Worm (Caenorhabditis elegans) whole organism, L1 larva: ENCODE measurements around the gene C25F9.11.
A peak's percentile ranks its signal among the peaks of the same experiment; 100 is the strongest.

ENCODE experiments used
- aha-1 ChIP-seq: fragments of 150-350 bp; optimal IDR thresholded peaks from 2 replicates; lab custom pipeline; 2014; ENCODE audit warnings: missing biosample characterization, missing genetic modification characterization
- blmp-1 ChIP-seq: fragments of 150-350 bp; optimal IDR thresholded peaks from 2 replicates; lab custom pipeline; 2014; ENCODE audit warnings: missing biosample characterization, missing genetic modification characterization
- ceh-63 ChIP-seq: fragments of 200-800 bp; sonication (Bioruptor generic); optimal IDR thresholded peaks from 2 replicates; lab custom pipeline; 2018; ENCODE audit warnings: mild to moderate bottlenecking, missing genetic modification characterization, missing compliant biosample characterization
- ceh-8 ChIP-seq: fragments of 200-800 bp; sonication (Bioruptor generic); optimal IDR thresholded peaks from 2 replicates; lab custom pipeline; 2018; ENCODE audit warnings: mild to moderate bottlenecking, missing genetic modification characterization, moderate library complexity, missing compliant biosample characterization
- ceh-88 ChIP-seq: fragments of 200-800 bp; sonication (Bioruptor generic); IDR thresholded peaks from 2 replicates; pipeline ENCODE4 v1.3.6; 2022; ENCODE audit warnings: missing genetic modification characterization, missing compliant biosample characterization
- ceh-90 ChIP-seq: sonication (generic microtip); optimal IDR thresholded peaks from 2 replicates; lab custom pipeline; 2016; ENCODE audit warnings: missing genetic modification characterization, missing compliant biosample characterization
- ces-1 ChIP-seq: fragments of 150-350 bp; optimal IDR thresholded peaks from 2 replicates; lab custom pipeline; 2014; ENCODE audit warnings: missing biosample characterization, missing genetic modification reagents, missing genetic modification characterization
- efl-1 ChIP-seq, 4 experiments: fragments of 150-350 bp; optimal IDR thresholded peaks in 3 of 4; peaks in 1 of 4; 1 replicate in 1 of 4; 2 replicates in 3 of 4; lab custom pipeline; 2014; ENCODE audit warnings: missing biosample characterization in 2 of 4, missing genetic modification characterization in 2 of 4, missing genetic modification reagents in 2 of 4
- elt-3 ChIP-seq, 6 experiments: fragments of 150-350 bp in 1 of 6; sonication (generic microtip); optimal IDR thresholded peaks; 2 replicates each; lab custom pipeline; 2017 to 2018; ENCODE audit warnings: missing biosample characterization in 6 of 6, missing genetic modification characterization in 6 of 6, inconsistent platforms in 1 of 6
- fkh-10 ChIP-seq: sonication (generic microtip); optimal IDR thresholded peaks from 2 replicates; lab custom pipeline; 2017; ENCODE audit warnings: missing biosample characterization, missing genetic modification reagents, missing genetic modification characterization
- grh-1 ChIP-seq: fragments of 200-800 bp; sonication (Bioruptor generic); IDR thresholded peaks from 2 replicates; pipeline ENCODE4 v1.3.6; 2022; ENCODE audit warnings: missing genetic modification reagents, missing genetic modification characterization, missing compliant biosample characterization
- irx-1 ChIP-seq: sonication (generic microtip); optimal IDR thresholded peaks from 2 replicates; lab custom pipeline; 2016; ENCODE audit warnings: missing genetic modification characterization, missing compliant biosample characterization
- lin-13 ChIP-seq: fragments of 150-350 bp; optimal IDR thresholded peaks from 2 replicates; lab custom pipeline; 2014; ENCODE audit warnings: missing biosample characterization, missing genetic modification reagents, missing genetic modification characterization
- lin-14 ChIP-seq: fragments of 200-800 bp; sonication (Bioruptor generic); optimal IDR thresholded peaks from 2 replicates; lab custom pipeline; 2018; ENCODE audit warnings: mild to moderate bottlenecking, missing genetic modification characterization, moderate library complexity, missing compliant biosample characterization
- lin-15B ChIP-seq: fragments of 150-350 bp; sonication (generic microtip); optimal IDR thresholded peaks from 3 replicates; lab custom pipeline; 2014; ENCODE audit warnings: missing biosample characterization, missing genetic modification characterization
- lin-39 ChIP-seq: fragments of 150-350 bp; optimal IDR thresholded peaks from 2 replicates; lab custom pipeline; 2014; ENCODE audit warnings: missing biosample characterization, missing genetic modification reagents, missing genetic modification characterization
- lir-3 ChIP-seq: sonication (generic microtip); optimal IDR thresholded peaks from 2 replicates; lab custom pipeline; 2016; ENCODE audit warnings: mild to moderate bottlenecking, missing genetic modification characterization, moderate library complexity, missing compliant biosample characterization; ENCODE audit not compliant: poor library complexity
- lsy-2 ChIP-seq, 2 experiments: fragments of 150-350 bp; optimal IDR thresholded peaks; 2 replicates each; lab custom pipeline; 2014; ENCODE audit warnings: missing biosample characterization in 2 of 2, missing genetic modification characterization in 2 of 2
- mab-9 ChIP-seq: fragments of 200-800 bp; sonication (Bioruptor generic); IDR thresholded peaks from 2 replicates; pipeline ENCODE4 v1.3.6; 2022; ENCODE audit warnings: missing genetic modification reagents, missing genetic modification characterization, missing compliant biosample characterization
- mdl-1 ChIP-seq, 2 experiments: fragments of 150-350 bp; optimal IDR thresholded peaks; 2 replicates each; lab custom pipeline; 2014 to 2017; ENCODE audit warnings: missing biosample characterization in 2 of 2, missing genetic modification characterization in 2 of 2, inconsistent platforms in 1 of 2
- mep-1 ChIP-seq: fragments of 150-350 bp; optimal IDR thresholded peaks from 2 replicates; lab custom pipeline; 2014; ENCODE audit warnings: missing biosample characterization, missing genetic modification characterization
- nhr-19 ChIP-seq: fragments of 200-800 bp; sonication (Bioruptor generic); conservative IDR thresholded peaks from 2 replicates; pipeline ENCODE4 v1.3.6; 2022; ENCODE audit warnings: missing genetic modification characterization, missing compliant biosample characterization
- nhr-20 ChIP-seq: sonication (generic microtip); optimal IDR thresholded peaks from 2 replicates; lab custom pipeline; 2016; ENCODE audit warnings: mild to moderate bottlenecking, missing genetic modification characterization, missing compliant biosample characterization
- nhr-28 ChIP-seq: fragments of 150-350 bp; optimal IDR thresholded peaks from 2 replicates; lab custom pipeline; 2014; ENCODE audit warnings: missing biosample characterization, missing genetic modification characterization
- nhr-47 ChIP-seq: sonication (generic microtip); optimal IDR thresholded peaks from 2 replicates; lab custom pipeline; 2016; ENCODE audit warnings: mild to moderate bottlenecking, missing genetic modification characterization, moderate library complexity, missing compliant biosample characterization
- nhr-71 ChIP-seq: sonication (generic microtip); optimal IDR thresholded peaks from 2 replicates; lab custom pipeline; 2016; ENCODE audit warnings: mild to moderate bottlenecking, missing genetic modification characterization, moderate library complexity, missing compliant biosample characterization
- nhr-85 ChIP-seq: sonication (generic microtip); peaks from one replicate; lab custom pipeline; 2016; ENCODE audit warnings: missing genetic modification characterization, inconsistent platforms, missing compliant biosample characterization
- nhr-90 ChIP-seq: sonication (generic microtip); optimal IDR thresholded peaks from 2 replicates; lab custom pipeline; 2016; ENCODE audit warnings: mild to moderate bottlenecking, missing genetic modification characterization, missing compliant biosample characterization; ENCODE audit not compliant: poor library complexity
- pag-3 ChIP-seq: sonication (generic microtip); optimal IDR thresholded peaks from 2 replicates; lab custom pipeline; 2017; ENCODE audit warnings: missing genetic modification characterization, mild to moderate bottlenecking, missing compliant biosample characterization, antibody characterized with exemption, borderline replicate concordance; ENCODE audit not compliant: insufficient read depth
- pax-3 ChIP-seq: fragments of 200-800 bp; sonication (Bioruptor generic); optimal IDR thresholded peaks from 2 replicates; lab custom pipeline; 2018; ENCODE audit warnings: mild to moderate bottlenecking, missing genetic modification characterization, moderate library complexity, missing compliant biosample characterization
- rnt-1 ChIP-seq: sonication (generic microtip); optimal IDR thresholded peaks from 2 replicates; lab custom pipeline; 2016; ENCODE audit warnings: mild to moderate bottlenecking, missing genetic modification characterization, moderate library complexity, missing compliant biosample characterization
- snu-23 ChIP-seq: sonication (generic microtip); optimal IDR thresholded peaks from 2 replicates; lab custom pipeline; 2016; ENCODE audit warnings: missing genetic modification characterization, missing compliant biosample characterization
- sptf-1 ChIP-seq: fragments of 150-350 bp; optimal IDR thresholded peaks from 2 replicates; lab custom pipeline; 2014; ENCODE audit warnings: missing biosample characterization, missing genetic modification characterization
- sup-37 ChIP-seq: fragments of 200-800 bp; sonication (Bioruptor generic); optimal IDR thresholded peaks from 2 replicates; lab custom pipeline; 2018; ENCODE audit warnings: mild to moderate bottlenecking, missing genetic modification characterization, missing compliant biosample characterization
- tlp-1 ChIP-seq: fragments of 150-350 bp; optimal IDR thresholded peaks from 2 replicates; lab custom pipeline; 2014; ENCODE audit warnings: missing biosample characterization, missing genetic modification characterization
- unc-62 ChIP-seq: fragments of 150-350 bp; optimal IDR thresholded peaks from 2 replicates; lab custom pipeline; 2014; ENCODE audit warnings: missing biosample characterization, missing genetic modification reagents, missing genetic modification characterization
- vab-15 ChIP-seq: sonication (generic microtip); optimal IDR thresholded peaks from 2 replicates; lab custom pipeline; 2017; ENCODE audit warnings: missing genotype, mild to moderate bottlenecking, missing genetic modification characterization, missing compliant biosample characterization
- zag-1 ChIP-seq: fragments of 150-350 bp; optimal IDR thresholded peaks from 2 replicates; lab custom pipeline; 2014; ENCODE audit warnings: missing biosample characterization, missing genetic modification characterization
- zip-4 ChIP-seq: fragments of 200-800 bp; sonication (Bioruptor generic); optimal IDR thresholded peaks from 2 replicates; lab custom pipeline; 2018; ENCODE audit warnings: mild to moderate bottlenecking, missing genetic modification characterization, moderate library complexity, missing compliant biosample characterization

The C25F9.11 gene

DNA sequence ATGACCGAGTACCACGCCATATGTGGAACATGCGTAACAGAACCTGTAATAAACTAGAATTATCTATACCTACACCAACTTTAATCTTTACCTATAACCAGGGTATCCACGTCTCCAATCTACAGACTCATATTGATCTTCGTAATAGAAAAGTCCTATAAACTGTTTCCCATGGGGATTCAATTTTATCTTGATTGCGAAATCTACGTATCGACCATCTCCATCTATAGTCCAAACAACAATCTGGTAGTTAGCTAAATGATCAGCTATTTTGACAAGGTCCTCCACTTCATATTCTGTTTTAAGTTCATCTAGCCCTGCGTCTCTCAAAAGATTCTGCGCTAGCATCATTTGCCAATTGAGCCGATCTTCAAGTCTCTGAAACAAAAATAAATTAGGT, 3.3 kb downstream of the C25F9.11 start:
- no peak for TF ChIP-seq lir-3
- TF ChIP-seq ces-1 (GFP tag; lab: Kevin White, UChicago) = no peak
- no peak for TF ChIP-seq lin-39 (tag; lab: Kevin White, UChicago)
- TF ChIP-seq unc-62 (GFP tag; lab: Kevin White, UChicago) = no peak
- no peak for TF ChIP-seq efl-1 (optimal IDR thresholded peaks at IDR 0.05; lab: Kevin White, UChicago)
- no peak for TF ChIP-seq efl-1 (GFP tag; optimal IDR thresholded peaks at IDR 0.05 in 1 of 2; lab: Kevin White, UChicago)
- TF ChIP-seq ceh-88 (GFP tag; lab: Robert Waterston, UW) = no peak
- peak; percentile 45; the same call in 1 of the 2 replicates for TF ChIP-seq grh-1 (GFP tag; lab: Robert Waterston, UW)
- no peak for TF ChIP-seq aha-1 (tag; lab: Kevin White, UChicago)
- no peak for TF ChIP-seq elt-3 (tag; optimal IDR thresholded peaks at IDR 0.05; lab: Kevin White, UChicago)
- TF ChIP-seq mab-9 (GFP tag; lab: Robert Waterston, UW) = no peak
- no peak for TF ChIP-seq pag-3 (tag; lab: Kevin White, UChicago)
- peak; percentile 95 for TF ChIP-seq nhr-85 (tag; lab: Kevin White, UChicago)
- TF ChIP-seq ceh-90 (tag; lab: Kevin White, UChicago) = no peak
- TF ChIP-seq pax-3 (tag; lab: Kevin White, UChicago) = no peak
- TF ChIP-seq nhr-71 (tag; lab: Kevin White, UChicago) = peak; percentile 36
- no peak for TF ChIP-seq ceh-63 (GFP tag; lab: Kevin White, UChicago)
- TF ChIP-seq nhr-28 (tag; lab: Kevin White, UChicago) = no peak
- TF ChIP-seq rnt-1 = peak; percentile 38
- no peak for TF ChIP-seq sptf-1 (tag; lab: Kevin White, UChicago)
- TF ChIP-seq lsy-2 (tag; optimal IDR thresholded peaks at IDR 0.05; lab: Kevin White, UChicago) = peak; percentile 13 to 15
- TF ChIP-seq ceh-8 (GFP tag; lab: Kevin White, UChicago) = no peak
- TF ChIP-seq lin-14 (GFP tag; lab: Kevin White, UChicago) = peak; percentile 73
- peak; percentile 21 for TF ChIP-seq snu-23 (GFP tag; lab: Kevin White, UChicago)
- TF ChIP-seq fkh-10 (GFP tag; lab: Kevin White, UChicago) = no peak
- TF ChIP-seq lin-13 (GFP tag; lab: Kevin White, UChicago) = no peak
- TF ChIP-seq zip-4 (GFP tag; lab: Kevin White, UChicago) = peak; percentile 19
- peak; percentile 61 for TF ChIP-seq nhr-20 (tag; lab: Kevin White, UChicago)
- TF ChIP-seq nhr-19 (GFP tag; lab: Robert Waterston, UW) = peak; percentile 29; the same call in 1 of the 2 replicates
- TF ChIP-seq sup-37 (GFP tag; lab: Kevin White, UChicago) = no peak
- TF ChIP-seq irx-1 (tag; lab: Kevin White, UChicago) = no peak
- TF ChIP-seq tlp-1 = no peak
- TF ChIP-seq, all 84 proteins: peak for 10

DNA sequence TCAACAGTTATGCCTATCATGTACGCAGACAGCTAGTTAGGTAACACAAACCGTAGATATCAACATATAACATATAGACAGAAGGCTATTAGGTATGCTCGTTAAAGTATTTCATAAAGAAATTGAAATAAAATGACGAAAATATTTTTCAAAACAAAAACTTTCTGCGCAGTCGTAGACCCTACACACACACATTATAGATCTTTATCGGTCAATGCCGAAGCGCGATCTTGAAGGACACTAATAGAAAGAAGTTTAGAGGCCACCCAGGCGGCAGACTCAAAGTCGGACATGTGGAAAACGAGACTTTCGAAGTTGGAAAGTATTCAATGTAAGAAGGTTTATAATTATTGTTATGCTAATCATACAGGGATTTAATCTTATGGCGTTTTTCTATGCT, 3.9 kb downstream of the C25F9.11 start:
- TF ChIP-seq sup-37 (GFP tag; lab: Kevin White, UChicago) (peak; percentile 17), nhr-85 (tag; lab: Kevin White, UChicago) (peak; percentile 76), snu-23 (GFP tag; lab: Kevin White, UChicago) (peak; percentile 56), nhr-90 (tag; lab: Kevin White, UChicago) (peak; percentile 28), mep-1 (tag; lab: Kevin White, UChicago) (no peak), lsy-2 (tag; optimal IDR thresholded peaks at IDR 0.05; lab: Kevin White, UChicago) (peak in 1 of 2 experiments; percentile 18), nhr-71 (tag; lab: Kevin White, UChicago) (peak; percentile 54), nhr-47 (tag; lab: Kevin White, UChicago) (peak; percentile 17), blmp-1 (tag; lab: Kevin White, UChicago) (peak; percentile 57), nhr-28 (tag; lab: Kevin White, UChicago) (no peak), lin-14 (GFP tag; lab: Kevin White, UChicago) (peak; percentile 73), vab-15 (tag; lab: Kevin White, UChicago) (no peak), nhr-20 (tag; lab: Kevin White, UChicago) (peak; percentile 74)

ce11 chrV:19428097-19428496, 4.8 kb downstream of the C25F9.11 start:
- no peak for TF ChIP-seq grh-1 (GFP tag; lab: Robert Waterston, UW)
- TF ChIP-seq nhr-90 (tag; lab: Kevin White, UChicago) = peak; percentile 12
- TF ChIP-seq blmp-1 (tag; lab: Kevin White, UChicago) = peak; percentile 20
- TF ChIP-seq nhr-85 (tag; lab: Kevin White, UChicago) = peak; percentile 88
- TF ChIP-seq nhr-71 (tag; lab: Kevin White, UChicago) = peak; percentile 24
- TF ChIP-seq nhr-20 (tag; lab: Kevin White, UChicago) = peak; percentile 60
- TF ChIP-seq lin-15B (tag; lab: Kevin White, UChicago) = no peak
- TF ChIP-seq lin-14 (GFP tag; lab: Kevin White, UChicago) = peak; percentile 61
- peak; percentile 55 for TF ChIP-seq snu-23 (GFP tag; lab: Kevin White, UChicago)
- TF ChIP-seq mdl-1 (tag; optimal IDR thresholded peaks at IDR 0.05; lab: Kevin White, UChicago) = no peak
- no peak for TF ChIP-seq zag-1
